Worm (Caenorhabditis elegans): ENCODE results near the gene syx-16.

syx-16 gene

DNA sequence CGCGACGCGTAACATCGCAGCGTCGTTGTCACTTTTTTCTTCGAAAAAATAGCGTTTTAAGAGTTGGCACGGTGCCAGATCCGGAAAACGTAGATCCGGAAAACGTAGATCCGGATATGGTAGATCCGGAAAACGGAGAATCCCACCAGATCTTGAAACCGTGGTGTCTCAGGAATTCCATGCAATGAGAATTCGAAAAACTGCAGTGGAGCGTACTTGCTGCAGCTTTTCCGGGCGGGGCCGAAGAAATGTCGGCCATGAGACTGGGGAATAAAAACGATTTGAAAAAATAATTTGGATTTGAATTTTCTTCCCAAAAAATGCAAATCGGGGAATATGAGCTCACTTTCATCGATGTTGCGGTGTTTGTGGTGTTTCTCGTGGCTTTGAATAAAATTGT is 36.4 kb downstream of the syx-16 start, which contains the start of gene K10D2.5:
Gene K10D2.5, plus strand, starts transcription at position 251 of the 400 bp plus-strand sequence.
- peak; percentile 86 for TF ChIP-seq him-1 (tag; optimal IDR thresholded peaks at IDR 0.05)
- TF ChIP-seq W03F9.2 (tag; optimal IDR thresholded peaks at IDR 0.05): peak; percentile 89
- TF ChIP-seq dao-5 (tag; optimal IDR thresholded peaks at IDR 0.05): no peak

DNA sequence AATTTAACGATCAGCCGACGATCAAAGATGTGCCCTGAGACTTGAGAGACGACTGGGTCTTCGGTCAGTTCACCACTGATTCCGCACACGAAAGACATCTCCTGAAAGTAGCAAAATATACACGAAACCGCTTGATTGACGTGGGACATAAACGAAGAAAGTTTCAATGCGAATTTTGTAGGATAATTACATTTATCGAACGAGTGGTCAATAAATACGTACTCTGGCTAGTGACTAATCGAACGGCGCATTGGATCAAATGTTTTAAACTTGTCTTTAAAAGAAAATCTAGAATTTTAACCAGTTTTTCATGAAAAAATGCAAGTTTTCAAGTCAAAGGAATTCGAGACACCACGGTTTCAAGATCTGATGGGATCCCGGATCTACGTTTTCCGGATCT is 37.0 kb downstream of the syx-16 start, which contains the start of gene prp-19:
Gene prp-19, minus strand, starts transcription at position 101 of the 400 bp plus-strand sequence.
- TF ChIP-seq him-1 (tag; optimal IDR thresholded peaks at IDR 0.05) (no peak), W03F9.2 (tag; optimal IDR thresholded peaks at IDR 0.05) (no peak), dao-5 (tag; optimal IDR thresholded peaks at IDR 0.05) (no peak)

DNA sequence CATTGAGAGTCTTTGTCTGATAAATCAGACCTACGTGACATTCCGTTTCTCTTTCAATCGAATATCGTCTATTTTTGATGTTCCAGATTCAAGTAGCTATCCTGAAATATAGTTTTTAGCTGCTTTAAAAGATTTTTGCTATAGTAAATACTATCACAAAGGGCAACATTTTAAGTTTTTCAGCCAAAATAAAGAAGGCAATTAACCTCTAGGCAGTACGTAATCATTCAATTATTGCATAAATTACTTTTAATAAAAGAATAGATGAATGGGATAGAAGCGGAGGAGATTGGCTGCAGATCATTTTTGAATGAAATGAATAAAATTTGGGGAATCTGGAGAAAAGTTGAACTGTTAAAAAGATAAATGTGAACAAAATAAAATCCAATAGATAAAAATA is 39.2 kb downstream of the syx-16 start, which contains the start of gene ulp-1:
Gene ulp-1, minus strand, starts transcription at position 101 of the 400 bp plus-strand sequence.
- TF ChIP-seq him-1 (tag; optimal IDR thresholded peaks at IDR 0.05): no peak
- TF ChIP-seq dao-5 (tag; optimal IDR thresholded peaks at IDR 0.05): no peak
- no peak for TF ChIP-seq W03F9.2 (tag; optimal IDR thresholded peaks at IDR 0.05)

DNA sequence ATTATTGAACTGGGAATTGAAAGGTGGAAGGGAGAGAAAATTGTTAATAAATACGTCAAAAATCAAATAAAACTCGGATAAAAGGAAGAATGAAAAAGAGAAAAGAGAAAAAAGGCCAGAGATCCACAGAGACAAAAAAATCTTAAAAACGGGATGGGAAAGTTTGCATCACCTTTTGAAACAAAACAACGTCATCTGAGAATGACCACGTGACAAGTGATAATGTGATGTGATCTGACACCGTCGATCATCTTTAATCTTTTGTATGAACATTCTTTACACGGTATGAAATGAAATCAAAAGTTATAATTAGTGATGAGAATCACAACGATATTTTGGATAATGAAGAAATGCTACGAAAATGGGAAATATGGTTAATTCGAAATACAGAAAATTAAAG is 43.2 kb downstream of the syx-16 start:
- no peak for TF ChIP-seq him-1 (tag; optimal IDR thresholded peaks at IDR 0.05)
- no peak for TF ChIP-seq dao-5 (tag; optimal IDR thresholded peaks at IDR 0.05)
- no peak for TF ChIP-seq W03F9.2 (tag; optimal IDR thresholded peaks at IDR 0.05)

DNA sequence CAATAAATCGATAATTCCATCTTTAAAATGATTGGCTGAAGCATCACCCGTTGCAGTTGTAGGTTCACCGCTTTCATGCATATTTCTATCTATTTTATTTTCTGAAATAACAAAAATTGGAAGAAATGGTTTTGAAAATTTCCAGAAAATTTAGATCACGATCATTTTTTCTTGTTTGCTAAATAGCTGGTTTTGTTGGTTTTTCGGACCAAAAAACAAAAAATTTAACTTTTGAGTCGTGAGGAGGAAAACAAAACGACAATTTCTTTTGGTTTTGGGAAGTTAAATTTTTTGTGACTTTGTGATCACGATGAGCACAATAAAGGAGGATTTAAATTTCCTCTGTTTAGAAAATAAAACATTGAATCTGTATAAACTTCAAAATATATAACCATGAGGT is 43.7 kb downstream of the syx-16 start, which contains the start of gene T10F2.2:
Gene T10F2.2, minus strand, starts transcription at position 101 of the 400 bp plus-strand sequence.
- TF ChIP-seq dao-5 (tag; optimal IDR thresholded peaks at IDR 0.05) (no peak), W03F9.2 (tag; optimal IDR thresholded peaks at IDR 0.05) (no peak), him-1 (tag; optimal IDR thresholded peaks at IDR 0.05) (no peak)

DNA sequence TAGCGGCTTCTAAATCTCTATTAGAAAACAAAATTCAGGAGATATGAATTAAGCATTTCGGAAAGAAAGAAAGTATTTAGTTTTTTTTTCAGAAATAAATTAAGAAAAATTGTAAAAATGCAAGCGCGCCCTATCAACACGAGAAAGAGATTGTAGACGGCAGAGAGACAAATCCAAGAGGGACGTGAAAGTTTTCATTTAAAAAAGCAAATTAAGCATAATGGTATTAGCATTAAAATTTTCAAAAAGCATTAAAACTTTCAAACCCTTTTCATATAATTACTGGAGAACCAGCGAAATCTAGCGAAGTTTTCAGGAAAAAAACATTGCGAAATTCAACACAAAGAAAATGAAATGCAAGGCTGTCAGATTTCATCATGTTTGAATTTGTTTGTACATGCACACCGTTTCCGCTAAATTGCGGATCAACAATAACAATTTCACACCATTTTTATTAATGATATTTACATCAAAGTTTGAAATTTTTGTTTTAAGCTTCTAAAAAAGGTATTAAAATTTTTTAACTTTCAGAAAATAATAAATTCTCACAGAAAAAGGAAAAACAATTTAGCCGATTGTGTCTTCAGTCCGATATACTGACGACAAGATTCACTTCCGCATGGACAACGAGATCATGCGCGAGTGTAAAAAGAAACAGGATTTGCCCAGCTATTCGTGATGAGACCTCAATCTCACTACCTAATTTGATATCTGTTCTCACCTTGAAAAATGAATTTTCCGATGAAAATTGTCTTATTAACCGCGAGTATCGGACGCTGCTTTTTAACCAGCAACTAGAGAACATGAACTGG is 45.9 kb downstream of the syx-16 start, which contains the start of gene gars-1:
Gene gars-1, minus strand, starts transcription at position 808 of the 812 bp plus-strand sequence.
- TF ChIP-seq W03F9.2 (tag; optimal IDR thresholded peaks at IDR 0.05) (peak; percentile 15), him-1 (tag; optimal IDR thresholded peaks at IDR 0.05) (no peak), dao-5 (tag; optimal IDR thresholded peaks at IDR 0.05) (no peak)

DNA sequence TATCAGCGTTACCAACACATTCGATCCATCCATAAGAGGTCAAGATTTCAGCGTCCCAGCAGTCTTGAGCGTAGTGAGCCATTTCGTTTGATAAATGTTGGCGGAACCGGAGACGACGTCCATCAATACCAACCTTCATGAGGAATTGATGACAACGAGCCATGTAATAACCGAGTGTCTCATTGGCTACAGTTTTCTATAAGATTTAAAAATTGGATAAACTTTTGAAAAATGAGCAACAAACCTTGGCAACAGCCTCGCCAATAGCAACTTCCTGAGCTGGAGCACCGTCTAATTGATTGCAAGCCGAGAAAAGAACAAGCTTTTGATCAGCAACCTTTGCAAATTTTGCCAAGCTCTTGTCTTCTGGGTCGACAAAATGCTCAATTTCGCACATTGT is 48.1 kb downstream of the syx-16 start:
- no peak for TF ChIP-seq dao-5 (tag; optimal IDR thresholded peaks at IDR 0.05)
- no peak for TF ChIP-seq W03F9.2 (tag; optimal IDR thresholded peaks at IDR 0.05)
- TF ChIP-seq him-1 (tag; optimal IDR thresholded peaks at IDR 0.05): no peak

DNA sequence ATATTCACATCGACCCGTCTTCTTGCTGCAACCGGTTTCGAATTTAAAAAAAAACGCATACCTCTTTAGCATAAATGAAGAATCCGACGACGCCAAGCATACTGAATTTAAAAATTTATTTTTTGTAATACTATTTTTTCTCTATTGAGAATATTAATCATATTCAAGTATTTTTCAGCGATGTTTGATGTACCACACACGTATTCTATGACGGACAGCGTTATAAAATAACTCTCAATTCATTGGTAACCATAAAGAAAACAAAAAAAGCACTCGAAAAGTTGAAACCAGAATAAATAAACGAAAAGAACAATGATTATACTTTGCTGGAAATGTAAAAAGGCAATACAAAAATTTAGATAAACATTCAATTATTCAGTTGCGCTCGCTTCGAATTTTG is 49.4 kb downstream of the syx-16 start, which contains the start of gene T10F2.5:
Gene T10F2.5, minus strand, starts transcription at position 101 of the 400 bp plus-strand sequence.
- no peak for TF ChIP-seq dao-5 (tag; optimal IDR thresholded peaks at IDR 0.05)
- TF ChIP-seq him-1 (tag; optimal IDR thresholded peaks at IDR 0.05): no peak
- TF ChIP-seq W03F9.2 (tag; optimal IDR thresholded peaks at IDR 0.05): no peak

DNA sequence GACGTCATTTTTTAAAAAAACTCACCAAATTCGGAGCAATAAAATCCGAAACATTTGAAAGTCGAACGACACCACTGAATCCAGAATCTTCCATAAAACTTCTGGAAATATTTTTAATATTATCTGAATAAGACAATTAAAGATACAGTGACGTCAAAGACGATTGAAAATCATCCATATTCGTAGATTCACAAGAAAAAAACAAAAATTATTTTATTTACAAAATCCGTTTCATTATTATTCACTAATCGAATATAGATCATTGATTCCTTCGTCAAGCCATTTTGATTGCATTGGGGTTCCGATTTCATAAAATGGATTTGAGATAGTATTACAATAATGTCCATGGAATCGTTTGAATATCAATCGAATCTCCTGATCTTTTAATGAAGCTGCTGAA is 50.2 kb downstream of the syx-16 start, which contains the start of gene oxy-4:
Gene oxy-4, minus strand, starts transcription at position 101 of the 400 bp plus-strand sequence.
- TF ChIP-seq him-1 (tag; optimal IDR thresholded peaks at IDR 0.05): no peak
- no peak for TF ChIP-seq dao-5 (tag; optimal IDR thresholded peaks at IDR 0.05)
- TF ChIP-seq W03F9.2 (tag; optimal IDR thresholded peaks at IDR 0.05): no peak

All from whole organism, L4/young adult.